Worm (Caenorhabditis elegans) whole organism, L4/young adult: ENCODE data around the gene C33A11.2.

Experiments used
- W03F9.2 ChIP-seq: fragments of 150-350 bp; optimal IDR thresholded peaks from 2 replicates; lab custom pipeline; 2014; ENCODE audit warnings: missing biosample characterization, missing genetic modification characterization
- dao-5 ChIP-seq: sonication (generic microtip); optimal IDR thresholded peaks from 2 replicates; lab custom pipeline; 2016; ENCODE audit warnings: missing genotype, missing genetic modification characterization, moderate library complexity, missing compliant biosample characterization
- him-1 ChIP-seq: sonication (generic microtip); optimal IDR thresholded peaks from 2 replicates; lab custom pipeline; 2016; ENCODE audit warnings: missing genotype, missing genetic modification reagents, missing genetic modification characterization, missing compliant biosample characterization

DNA sequence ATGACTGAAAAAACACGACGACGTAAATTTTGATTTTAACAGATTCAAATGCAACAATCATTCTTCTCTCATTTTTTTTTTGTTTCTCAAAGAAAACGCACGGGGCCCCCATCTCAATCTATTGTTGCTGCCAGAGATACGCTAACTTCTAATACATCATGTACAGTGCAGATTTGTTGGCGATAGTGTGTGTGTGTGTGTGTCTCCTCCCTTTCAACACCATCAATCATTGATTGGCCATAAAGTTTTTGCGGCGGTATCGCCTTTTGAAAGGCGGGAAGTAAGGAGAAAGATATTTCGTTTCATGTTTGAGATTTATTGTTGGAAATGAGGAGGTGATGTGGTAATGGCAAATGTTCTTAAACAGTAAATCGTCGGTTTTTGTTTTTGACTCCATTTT is 38.6 kb upstream of the C33A11.2 start:
- TF ChIP-seq him-1 (tag; lab: Kevin White, UChicago): no peak
- TF ChIP-seq W03F9.2: no peak
- no peak for TF ChIP-seq dao-5
